Worm (Caenorhabditis elegans) whole organism, L3 larva: ENCODE data around the gene F21G4.1.

Experiments
- ama-1 ChIP-seq: fragments of 150-350 bp; optimal IDR thresholded peaks from 2 replicates; lab custom pipeline; 2018
- ceh-16 ChIP-seq: sonication (generic microtip); optimal IDR thresholded peaks from 2 replicates; lab custom pipeline; 2017; ENCODE audit warnings: missing biosample characterization, missing genetic modification characterization
- ceh-82 ChIP-seq: fragments of 150-350 bp; optimal IDR thresholded peaks from 2 replicates; lab custom pipeline; 2014; ENCODE audit warnings: missing biosample characterization, missing genetic modification characterization
- ceh-9 ChIP-seq: sonication (generic microtip); optimal IDR thresholded peaks from 2 replicates; lab custom pipeline; 2018; ENCODE audit warnings: missing biosample characterization, missing genetic modification characterization
- fkh-10 ChIP-seq: sonication (generic microtip); optimal IDR thresholded peaks from 2 replicates; lab custom pipeline; 2017; ENCODE audit warnings: missing biosample characterization, missing genetic modification reagents, missing genetic modification characterization
- fos-1 ChIP-seq: fragments of 150-350 bp; optimal IDR thresholded peaks from 2 replicates; lab custom pipeline; 2014; ENCODE audit warnings: missing biosample characterization, missing genetic modification characterization
- lin-39 ChIP-seq: fragments of 150-350 bp; optimal IDR thresholded peaks from 2 replicates; lab custom pipeline; 2018; ENCODE audit warnings: missing biosample characterization, missing genetic modification reagents, missing genetic modification characterization
- mdl-1 ChIP-seq: fragments of 150-350 bp; optimal IDR thresholded peaks from 2 replicates; lab custom pipeline; 2014; ENCODE audit warnings: missing biosample characterization, missing genetic modification characterization
- nhr-237 ChIP-seq: fragments of 150-350 bp; optimal IDR thresholded peaks from 2 replicates; lab custom pipeline; 2014; ENCODE audit warnings: missing biosample characterization, missing genetic modification characterization
- snpc-4 ChIP-seq: fragments of 150-350 bp; optimal IDR thresholded peaks from 2 replicates; lab custom pipeline; 2014; ENCODE audit warnings: missing biosample characterization, missing genetic modification characterization
- tbx-2 ChIP-seq: sonication (generic microtip); optimal IDR thresholded peaks from 2 replicates; lab custom pipeline; 2016; ENCODE audit warnings: mild to moderate bottlenecking, missing genetic modification characterization, missing compliant biosample characterization

DNA sequence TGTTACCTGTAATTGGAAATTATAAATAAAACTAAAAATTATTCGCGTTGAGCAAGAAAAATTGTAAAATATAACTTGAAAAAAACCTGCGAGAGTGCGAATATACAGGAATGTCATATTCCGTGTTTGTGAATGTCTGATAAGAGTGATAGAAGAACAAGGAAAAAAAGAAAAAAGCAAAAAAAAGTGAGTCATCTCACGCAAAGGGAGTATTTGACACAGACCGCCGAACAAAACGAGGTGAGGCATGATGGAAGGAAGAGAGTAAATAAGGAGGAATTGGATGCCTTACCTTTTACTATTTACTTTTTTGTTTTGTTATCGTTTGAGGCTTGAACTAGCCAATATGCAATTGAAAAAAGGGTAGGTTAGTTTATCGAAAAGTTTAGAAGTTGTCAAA lies at the start of gene F21G4.1:
- TF ChIP-seq lin-39 (tag; lab: Kevin White, UChicago): no peak
- no peak for TF ChIP-seq snpc-4
- no peak for TF ChIP-seq ceh-16
- no peak for TF ChIP-seq nhr-237 (tag; lab: Kevin White, UChicago)
- TF ChIP-seq fkh-10 (GFP tag; lab: Kevin White, UChicago): no peak
- no peak for TF ChIP-seq ama-1
- no peak for TF ChIP-seq tbx-2 (tag; lab: Kevin White, UChicago)
- TF ChIP-seq ceh-9: no peak
- TF ChIP-seq fos-1: peak; percentile 21
- TF ChIP-seq mdl-1 (tag; lab: Kevin White, UChicago): no peak
- TF ChIP-seq ceh-82 (tag; lab: Kevin White, UChicago): no peak
